In the genomic region with DNA sequence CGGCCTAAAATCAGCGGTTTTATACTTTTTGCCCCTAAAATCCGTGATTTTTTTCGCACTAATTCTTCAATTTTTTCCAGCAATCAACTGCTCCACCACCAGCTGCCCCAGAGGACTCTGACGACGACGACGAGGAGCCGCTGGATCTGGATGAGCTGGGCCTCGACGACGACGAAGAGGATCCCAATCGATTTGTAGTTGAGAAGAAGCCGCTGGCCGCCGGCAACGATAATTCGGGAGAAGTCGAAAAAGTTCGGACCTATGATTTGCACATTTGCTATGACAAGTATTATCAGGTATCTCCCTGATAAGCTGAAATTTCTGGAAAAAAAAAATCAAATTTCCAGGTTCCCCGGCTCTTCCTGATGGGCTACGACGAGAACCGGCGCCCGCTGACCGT, we compare ENCODE assay signal across 2 worm cellular contexts.
TF ChIP-seq lines count a peak whose summit lies in the region.

No protein-coding gene starts in this region.

TF ChIP-seq in whole organism, L4 larva, 104 proteins besides CTCF, POLR2A, EP300 and RAD21:
- TF ChIP-seq mdt-29 (GFP tag; IDR thresholded peaks at IDR 0.05; lab: Robert Waterston, UW) (no peak), ceh-44 (GFP tag; IDR thresholded peaks at IDR 0.05; lab: Robert Waterston, UW) (no peak), mes-2 (tag; optimal IDR thresholded peaks at IDR 0.05; lab: Kevin White, UChicago; ENCODE audit: poor library complexity, severe bottlenecking) (no peak), hif-1 (tag; optimal IDR thresholded peaks at IDR 0.05; lab: Kevin White, UChicago) (no peak), vab-7 (GFP tag; IDR thresholded peaks at IDR 0.05; lab: Robert Waterston, UW) (no peak), hlh-30 (tag; optimal IDR thresholded peaks at IDR 0.05; lab: Kevin White, UChicago; ENCODE audit: insufficient read depth) (no peak), lin-38 (GFP tag; IDR thresholded peaks at IDR 0.05; lab: Robert Waterston, UW) (no peak), fkh-10 (GFP tag; optimal IDR thresholded peaks at IDR 0.05; lab: Kevin White, UChicago) (no peak), aha-1 (tag; lab: Kevin White, UChicago) (peak; percentile 62), duxl-1 (tag; optimal IDR thresholded peaks at IDR 0.05; lab: Kevin White, UChicago; ENCODE audit: poor library complexity) (no peak), set-16 (GFP tag; IDR thresholded peaks at IDR 0.05; lab: Robert Waterston, UW) (peak; percentile 59)

TF ChIP-seq in whole organism, young adult, 124 proteins besides CTCF, POLR2A, EP300 and RAD21:
- TF ChIP-seq F23B12.7 (tag; optimal IDR thresholded peaks at IDR 0.05; lab: Kevin White, UChicago; ENCODE audit: insufficient read depth), result no peak
- no peak for TF ChIP-seq F49E8.2 (tag; optimal IDR thresholded peaks at IDR 0.05; lab: Kevin White, UChicago; ENCODE audit: insufficient read depth)
- TF ChIP-seq T26A5.8 (tag; optimal IDR thresholded peaks at IDR 0.05; lab: Kevin White, UChicago), result no peak
- TF ChIP-seq let-526 (GFP tag; IDR thresholded peaks at IDR 0.05; lab: Robert Waterston, UW), result no peak
- TF ChIP-seq zfh-2 (GFP tag; conservative IDR thresholded peaks at IDR 0.05; lab: Robert Waterston, UW), result peak; percentile 61
- TF ChIP-seq nfya-1 (tag; optimal IDR thresholded peaks at IDR 0.05; lab: Kevin White, UChicago; ENCODE audit: borderline replicate concordance, insufficient read depth), result no peak
- 0 out of 2 replicates have a peak, but pooled peaks have one; percentile 15 for TF ChIP-seq hsf-1 (GFP tag; IDR thresholded peaks at IDR 0.05; lab: Robert Waterston, UW)
- TF ChIP-seq F52B5.7 (tag; optimal IDR thresholded peaks at IDR 0.05; lab: Kevin White, UChicago), result no peak
- TF ChIP-seq madf-3 (GFP tag; IDR thresholded peaks at IDR 0.05; lab: Robert Waterston, UW), result no peak
- TF ChIP-seq snpc-1.1 (tag; optimal IDR thresholded peaks at IDR 0.05; lab: Kevin White, UChicago; ENCODE audit: insufficient read depth), result no peak
